Worm (Caenorhabditis elegans): Measurements from ENCODE around the gene tos-1.
A peak's percentile ranks its signal among the peaks of the same experiment; 100 is the strongest.

The tos-1 gene

ce11 chrV:9334216-9334615 is 9.8 kb downstream of the tos-1 start, which contains the start of gene ucp-4 (continued):
- TF ChIP-seq ceh-20 (GFP tag; IDR thresholded peaks at IDR 0.05) (peak; percentile 62; the same call in 1 of the 2 replicates), lin-39 (tag; optimal IDR thresholded peaks at IDR 0.05) (no peak), nhr-102 (tag; optimal IDR thresholded peaks at IDR 0.05) (no peak), daf-19 (GFP tag; conservative IDR thresholded peaks at IDR 0.05) (no peak), lir-3 (tag; optimal IDR thresholded peaks at IDR 0.05) (no peak), cey-2 (tag; optimal IDR thresholded peaks at IDR 0.05; ENCODE audit: borderline replicate concordance, insufficient read depth) (no peak), sdz-12 (GFP tag; optimal IDR thresholded peaks at IDR 0.05) (no peak), ceh-28 (tag; optimal IDR thresholded peaks at IDR 0.05) (no peak), ztf-11 (tag; optimal IDR thresholded peaks at IDR 0.05) (no peak), nhr-48 (tag; optimal IDR thresholded peaks at IDR 0.05) (no peak), F26F4.8 (GFP tag; conservative IDR thresholded peaks at IDR 0.05) (no peak), F49E8.2 (tag; optimal IDR thresholded peaks at IDR 0.05; ENCODE audit: borderline replicate concordance) (no peak), mes-2 (tag; optimal IDR thresholded peaks at IDR 0.05; ENCODE audit: poor library complexity, severe bottlenecking) (no peak), nhr-42 (GFP tag; IDR thresholded peaks at IDR 0.05) (no peak), pqm-1 (tag; optimal IDR thresholded peaks at IDR 0.05) (no peak), T20F7.1 (GFP tag; optimal IDR thresholded peaks at IDR 0.05) (peak; percentile 85), ZK337.2 (GFP tag; IDR thresholded peaks at IDR 0.05) (no peak), mxl-2 (GFP tag; conservative IDR thresholded peaks at IDR 0.05) (no peak), ces-1 (GFP tag; optimal IDR thresholded peaks at IDR 0.05) (no peak), ceh-44 (GFP tag; IDR thresholded peaks at IDR 0.05) (no peak), lin-15B (tag; optimal IDR thresholded peaks at IDR 0.05) (no peak), nhr-76 (tag; optimal IDR thresholded peaks at IDR 0.05) (no peak), Y75B8A.6 (GFP tag; IDR thresholded peaks at IDR 0.05) (no peak), dmd-6 (GFP tag; IDR thresholded peaks at IDR 0.05) (peak; percentile 75), mdl-1 (tag; optimal IDR thresholded peaks at IDR 0.05) (no peak), mdt-29 (GFP tag; IDR thresholded peaks at IDR 0.05) (no peak), tra-1 (GFP tag; IDR thresholded peaks at IDR 0.05) (0 out of 2 replicates have a peak, but pooled peaks have one; percentile 35), Y5F2A.4 (GFP tag; optimal IDR thresholded peaks at IDR 0.05) (no peak), lin-1 (GFP tag; IDR thresholded peaks at IDR 0.05) (no peak), F44E2.7 (GFP tag; IDR thresholded peaks at IDR 0.05) (no peak), arid-1 (GFP tag; conservative IDR thresholded peaks at IDR 0.05) (no peak), nhr-6 (tag; optimal IDR thresholded peaks at IDR 0.05) (no peak), nhr-11 (tag; optimal IDR thresholded peaks at IDR 0.05) (no peak), mxl-3 (GFP tag; optimal IDR thresholded peaks at IDR 0.05) (no peak), nhr-41 (GFP tag; IDR thresholded peaks at IDR 0.05) (no peak), lim-7 (GFP tag; IDR thresholded peaks at IDR 0.05) (no peak), set-16 (GFP tag; IDR thresholded peaks at IDR 0.05) (no peak), dpl-1 (GFP tag; optimal IDR thresholded peaks at IDR 0.05) (no peak), unc-130 (GFP tag; optimal IDR thresholded peaks at IDR 0.05) (no peak), dmd-8 (GFP tag; IDR thresholded peaks at IDR 0.05) (no peak), fkh-10 (GFP tag; optimal IDR thresholded peaks at IDR 0.05) (no peak), zip-2 (tag; optimal IDR thresholded peaks at IDR 0.05) (no peak)

Measured in whole organism, L4 larva.